Fruit fly (Drosophila melanogaster): Measurements from ENCODE around the gene Or10a.

Gene Or10a

dm6 chrX:11423277-11423717 lies 6.1 kb upstream of the Or10a start (continued):
- TF ChIP-seq sens (GFP tag) (peak; percentile 96), odd (GFP tag; optimal IDR thresholded peaks at IDR 0.05) (peak; percentile 85), Jarid2 (GFP tag; optimal IDR thresholded peaks at IDR 0.05) (peak; percentile 65), fu2 (GFP tag; optimal IDR thresholded peaks at IDR 0.05) (peak; percentile 89), Hand (GFP tag; optimal IDR thresholded peaks at IDR 0.05) (peak; percentile 88), Meics (GFP tag; optimal IDR thresholded peaks at IDR 0.05) (peak; percentile 93), CG11504 (tag; optimal IDR thresholded peaks at IDR 0.05) (peak; percentile 92), CG10147 (GFP tag; optimal IDR thresholded peaks at IDR 0.05) (peak; percentile 89), CG11093 (GFP tag; IDR thresholded peaks at IDR 0.05) (peak; percentile 78), disco-r (GFP tag; optimal IDR thresholded peaks at IDR 0.05) (peak; percentile 86), CG16779 (GFP tag; IDR thresholded peaks at IDR 0.05) (peak; percentile 57; the same call in 1 of the 2 replicates), Atf3 (GFP tag; optimal IDR thresholded peaks at IDR 0.05) (peak; percentile 74), p53 (GFP tag; optimal IDR thresholded peaks at IDR 0.05) (peak; percentile 62), org-1 (GFP tag; optimal IDR thresholded peaks at IDR 0.05) (peak; percentile 89), CG10321 (GFP tag; IDR thresholded peaks at IDR 0.05) (peak; percentile 67), ssp (GFP tag; IDR thresholded peaks at IDR 0.05) (peak; percentile 71), pum (GFP tag; optimal IDR thresholded peaks at IDR 0.05) (peak; percentile 70), CG17568 (GFP tag; optimal IDR thresholded peaks at IDR 0.05) (peak; percentile 81), salm (tag; optimal IDR thresholded peaks at IDR 0.05) (peak; percentile 80), CG13424 (tag; optimal IDR thresholded peaks at IDR 0.05) (peak; percentile 89), Abd-B (GFP tag; optimal IDR thresholded peaks at IDR 0.05) (peak; percentile 81), CG6683 (GFP tag; optimal IDR thresholded peaks at IDR 0.05) (peak; percentile 79), Chrac-16 (GFP tag; optimal IDR thresholded peaks at IDR 0.05) (peak; percentile 85), CG32532 (GFP tag; IDR thresholded peaks at IDR 0.05) (peak; percentile 92), dysf (GFP tag; IDR thresholded peaks at IDR 0.05) (peak; percentile 95), CG12071 (GFP tag; optimal IDR thresholded peaks at IDR 0.05) (peak; percentile 87), D (optimal IDR thresholded peaks at IDR 0.05) (no peak), D (GFP tag; optimal IDR thresholded peaks at IDR 0.05) (peak; percentile 80), CG12659 (GFP tag; optimal IDR thresholded peaks at IDR 0.05) (peak; percentile 94), cas (GFP tag; IDR thresholded peaks at IDR 0.05) (peak; percentile 86), CG11723 (GFP tag; optimal IDR thresholded peaks at IDR 0.05) (peak; percentile 76), GATAe (GFP tag; conservative IDR thresholded peaks at IDR 0.05) (peak; percentile 61; the same call in 1 of the 2 replicates), CG7987 (GFP tag; optimal IDR thresholded peaks at IDR 0.05) (peak; percentile 74), fd64A (GFP tag; optimal IDR thresholded peaks at IDR 0.05) (no peak), Hmx (GFP tag; optimal IDR thresholded peaks at IDR 0.05) (peak; percentile 18), CG12744 (GFP tag; optimal IDR thresholded peaks at IDR 0.05) (peak; percentile 88), CG5180 (GFP tag; optimal IDR thresholded peaks at IDR 0.05) (peak; percentile 75), tin (GFP tag; optimal IDR thresholded peaks at IDR 0.05) (peak; percentile 83), TFAM (GFP tag; optimal IDR thresholded peaks at IDR 0.05) (peak; percentile 7), ase (GFP tag; IDR thresholded peaks at IDR 0.05) (peak; percentile 82; the same call in 2 of the 3 replicates), zen2 (GFP tag; IDR thresholded peaks at IDR 0.05; ENCODE audit: partially characterized antibody) (no peak), CG8089 (GFP tag; optimal IDR thresholded peaks at IDR 0.05) (peak; percentile 83), usp (GFP tag; optimal IDR thresholded peaks at IDR 0.05) (no peak), caup (GFP tag; optimal IDR thresholded peaks at IDR 0.05; ENCODE audit: severe bottlenecking) (peak; percentile 91), ind (GFP tag; optimal IDR thresholded peaks at IDR 0.05) (peak; percentile 91), Asciz (GFP tag; optimal IDR thresholded peaks at IDR 0.05) (peak; percentile 82), CG43689 (GFP tag; IDR thresholded peaks at IDR 0.05) (peak; percentile 85), twi (tag; optimal IDR thresholded peaks at IDR 0.05) (peak; percentile 54), CG16815 (GFP tag; optimal IDR thresholded peaks at IDR 0.05) (peak; percentile 64), Nf-YB (GFP tag; optimal IDR thresholded peaks at IDR 0.05) (peak; percentile 66), chm (GFP tag; IDR thresholded peaks at IDR 0.05) (peak; percentile 87; the same call in 1 of the 2 replicates)
